Fruit fly (Drosophila melanogaster) whole organism, embryonic: ENCODE data around the gene CG44005.

Experiments used
- Aef1 ChIP-seq: fragments of 200-800 bp; sonication (Bioruptor generic); IDR thresholded peaks from 3 replicates; pipeline ENCODE4 v1.3.6; 2022; ENCODE audit warnings: missing biosample characterization, missing genetic modification characterization
- Antp ChIP-seq: fragments of 200-800 bp; sonication (Bioruptor generic); optimal IDR thresholded peaks from 3 replicates; lab custom pipeline; 2016; ENCODE audit warnings: missing biosample characterization, missing genetic modification characterization
- BEAF-32 ChIP-seq: fragments of 200-800 bp; sonication (Bioruptor generic); optimal IDR thresholded peaks from 3 replicates; lab custom pipeline; 2017; ENCODE audit warnings: missing biosample characterization, missing genetic modification characterization, mild to moderate bottlenecking, moderate library complexity, missing genetic modification reagents
- Blimp-1 ChIP-seq: fragments of 200-800 bp; sonication (Bioruptor generic); optimal IDR thresholded peaks from 3 replicates; lab custom pipeline; 2018; ENCODE audit warnings: missing biosample characterization, missing genetic modification characterization, mild to moderate bottlenecking, moderate library complexity, missing genetic modification reagents
- CG13894 ChIP-seq: fragments of 200-800 bp; sonication (Bioruptor generic); optimal IDR thresholded peaks from 3 replicates; lab custom pipeline; 2018; ENCODE audit warnings: missing biosample characterization, mild to moderate bottlenecking, missing genetic modification characterization, moderate library complexity
- CG1529 ChIP-seq: fragments of 200-800 bp; sonication (Bioruptor generic); optimal IDR thresholded peaks from 3 replicates; lab custom pipeline; 2018; ENCODE audit warnings: missing biosample characterization, missing genetic modification characterization
- CG15514 ChIP-seq: fragments of 200-800 bp; sonication (Bioruptor generic); optimal IDR thresholded peaks from 3 replicates; lab custom pipeline; 2017; ENCODE audit warnings: missing biosample characterization, missing genetic modification characterization, mild to moderate bottlenecking, moderate library complexity, missing genetic modification reagents
- CG16779 ChIP-seq: fragments of 200-800 bp; sonication (Bioruptor generic); IDR thresholded peaks from 2 replicates; pipeline ENCODE4 v1.3.6; 2022; ENCODE audit warnings: missing biosample characterization, missing genetic modification characterization
- CG17802 ChIP-seq: fragments of 200-800 bp; sonication (Bioruptor generic); optimal IDR thresholded peaks from 2 replicates; lab custom pipeline; 2018; ENCODE audit warnings: missing biosample characterization, mild to moderate bottlenecking, missing genetic modification characterization, moderate library complexity
- CG2129 ChIP-seq: fragments of 200-800 bp; sonication (Bioruptor generic); IDR thresholded peaks from 2 replicates; pipeline ENCODE4 v1.3.6; 2022; ENCODE audit warnings: missing biosample characterization, missing genetic modification characterization; ENCODE audit not compliant: partially characterized antibody
- CG31365 ChIP-seq: fragments of 200-800 bp; sonication (Bioruptor generic); optimal IDR thresholded peaks from 2 replicates; lab custom pipeline; 2018; ENCODE audit warnings: missing biosample characterization, mild to moderate bottlenecking, missing genetic modification characterization
- CG42726 ChIP-seq: fragments of 200-800 bp; sonication (Bioruptor generic); IDR thresholded peaks from 2 replicates; pipeline ENCODE4 v1.3.6; 2022; ENCODE audit warnings: missing biosample characterization, missing genetic modification characterization; ENCODE audit not compliant: partially characterized antibody
- Deaf1 ChIP-seq: fragments of 200-800 bp; optimal IDR thresholded peaks from 3 replicates; lab custom pipeline; 2019; ENCODE audit warnings: missing biosample characterization, mild to moderate bottlenecking, missing genetic modification characterization, moderate library complexity
- Dfd ChIP-seq, 2 experiments: fragments of >200 bp; optimal IDR thresholded peaks; 2 replicates each; lab custom pipeline; 2017; ENCODE audit warnings: missing biosample characterization in 2 of 2, missing genetic modification characterization in 2 of 2
- Dip3 ChIP-seq: fragments of 200-800 bp; sonication (Bioruptor generic); optimal IDR thresholded peaks from 3 replicates; lab custom pipeline; 2016; ENCODE audit warnings: missing biosample characterization, missing genetic modification characterization
- Drgx ChIP-seq: fragments of 200-800 bp; sonication (Bioruptor generic); IDR thresholded peaks from 2 replicates; pipeline ENCODE4 v1.3.6; 2022; ENCODE audit warnings: missing biosample characterization, missing genetic modification characterization
- Jarid2 ChIP-seq: fragments of 200-800 bp; sonication (Bioruptor generic); optimal IDR thresholded peaks from 3 replicates; lab custom pipeline; 2017; ENCODE audit warnings: mild to moderate bottlenecking, missing biosample characterization, missing genetic modification reagents, missing genetic modification characterization
- Max ChIP-seq: fragments of 200-800 bp; sonication (Bioruptor generic); optimal IDR thresholded peaks from 2 replicates; lab custom pipeline; 2016; ENCODE audit warnings: missing biosample characterization, mild to moderate bottlenecking, missing genetic modification characterization
- Med ChIP-seq: fragments of 200-800 bp; sonication (Bioruptor generic); peaks from one replicate; lab custom pipeline; 2016; ENCODE audit warnings: missing biosample characterization, missing genetic modification characterization, mild to moderate bottlenecking, inconsistent platforms, moderate library complexity
- Mrtf ChIP-seq: fragments of 200-800 bp; sonication (Bioruptor generic); IDR thresholded peaks from 3 replicates; pipeline ENCODE4 v1.3.6; 2022; ENCODE audit warnings: missing biosample characterization, missing genetic modification characterization
- PHDP ChIP-seq: fragments of 200-800 bp; sonication (Bioruptor generic); optimal IDR thresholded peaks from 3 replicates; lab custom pipeline; 2018; ENCODE audit warnings: missing biosample characterization, mild to moderate bottlenecking, missing genetic modification characterization, moderate library complexity
- Sin3A ChIP-seq: fragments of >200 bp; optimal IDR thresholded peaks from 2 replicates; lab custom pipeline; 2018
- Tbp ChIP-seq: fragments of >200 bp; optimal IDR thresholded peaks from 2 replicates; lab custom pipeline; 2018; ENCODE audit warnings: missing biosample characterization, missing genetic modification characterization
- Trl ChIP-seq, 3 experiments: fragments of >200 bp in 2 of 3; fragments of 200-800 bp in 1 of 3; sonication (Bioruptor generic) in 1 of 3; optimal IDR thresholded peaks; 2 replicates in 1 of 3; 3 replicates in 2 of 3; lab custom pipeline; 2016 to 2017; ENCODE audit warnings: missing biosample characterization in 1 of 3, missing genetic modification characterization in 1 of 3
- al ChIP-seq: fragments of 200-800 bp; sonication (Bioruptor generic); IDR thresholded peaks from 2 replicates; pipeline ENCODE4 v1.3.6; 2022; ENCODE audit warnings: missing biosample characterization, missing genetic modification characterization
- amos ChIP-seq: fragments of 200-800 bp; sonication (Bioruptor generic); IDR thresholded peaks from 2 replicates; pipeline ENCODE4 v1.3.6; 2022; ENCODE audit warnings: missing biosample characterization, missing genetic modification characterization; ENCODE audit not compliant: partially characterized antibody
- bsh ChIP-seq, 2 experiments: fragments of 200-800 bp; sonication (Bioruptor generic); optimal IDR thresholded peaks; 2 replicates each; lab custom pipeline; 2017 to 2018; ENCODE audit warnings: mild to moderate bottlenecking in 2 of 2, missing biosample characterization in 2 of 2, missing genetic modification characterization in 2 of 2, moderate library complexity in 1 of 2
- ewg ChIP-seq: fragments of 200-800 bp; sonication (Bioruptor generic); optimal IDR thresholded peaks from 3 replicates; lab custom pipeline; 2017; ENCODE audit warnings: mild to moderate bottlenecking, missing biosample characterization, missing genetic modification reagents, missing genetic modification characterization
- fd96Cb ChIP-seq: fragments of 200-800 bp; sonication (Bioruptor generic); optimal IDR thresholded peaks from 2 replicates; lab custom pipeline; 2018; ENCODE audit warnings: missing biosample characterization, mild to moderate bottlenecking, missing genetic modification characterization, moderate library complexity
- ftz-f1 ChIP-seq: fragments of 200-800 bp; sonication (Bioruptor generic); optimal IDR thresholded peaks from 2 replicates; lab custom pipeline; 2016; ENCODE audit warnings: missing biosample characterization, missing genetic modification characterization
- h ChIP-seq: fragments of >200 bp; optimal IDR thresholded peaks from 2 replicates; lab custom pipeline; 2017
- hb ChIP-seq: fragments of 200-800 bp; sonication (Bioruptor generic); IDR thresholded peaks from 3 replicates; pipeline ENCODE4 v1.3.6; 2022; ENCODE audit warnings: missing biosample characterization, missing genetic modification characterization; ENCODE audit not compliant: partially characterized antibody
- lbe ChIP-seq: fragments of 200-800 bp; sonication (Bioruptor generic); optimal IDR thresholded peaks from 2 replicates; lab custom pipeline; 2016; ENCODE audit warnings: missing biosample characterization, mild to moderate bottlenecking, missing genetic modification characterization
- nom ChIP-seq: fragments of 200-800 bp; sonication (Bioruptor generic); optimal IDR thresholded peaks from 2 replicates; lab custom pipeline; 2017; ENCODE audit warnings: missing biosample characterization, missing genetic modification characterization, mild to moderate bottlenecking, moderate library complexity, missing genetic modification reagents
- oc ChIP-seq: fragments of 200-800 bp; sonication (Bioruptor generic); optimal IDR thresholded peaks from 2 replicates; lab custom pipeline; 2018; ENCODE audit warnings: missing biosample characterization, mild to moderate bottlenecking, missing genetic modification characterization, moderate library complexity
- seq ChIP-seq: fragments of 200-800 bp; sonication (Bioruptor generic); IDR thresholded peaks from 2 replicates; pipeline ENCODE4 v1.3.6; 2022; ENCODE audit warnings: missing biosample characterization, missing genetic modification characterization
- slbo ChIP-seq: fragments of 200-800 bp; sonication (Bioruptor generic); IDR thresholded peaks from 2 replicates; pipeline ENCODE4 v1.3.6; 2022; ENCODE audit warnings: missing biosample characterization, missing genetic modification characterization
- slp2 ChIP-seq: fragments of 200-800 bp; sonication (Bioruptor generic); optimal IDR thresholded peaks from 2 replicates; lab custom pipeline; 2016; ENCODE audit warnings: missing biosample characterization, missing genetic modification characterization
- sug ChIP-seq: fragments of 200-800 bp; optimal IDR thresholded peaks from 2 replicates; lab custom pipeline; 2019; ENCODE audit warnings: missing biosample characterization, mild to moderate bottlenecking, missing genetic modification characterization, moderate library complexity
- zf30C ChIP-seq: fragments of 200-800 bp; sonication (Bioruptor generic); optimal IDR thresholded peaks from 3 replicates; lab custom pipeline; 2018; ENCODE audit warnings: missing biosample characterization, mild to moderate bottlenecking, missing genetic modification characterization

Gene CG44005

DNA sequence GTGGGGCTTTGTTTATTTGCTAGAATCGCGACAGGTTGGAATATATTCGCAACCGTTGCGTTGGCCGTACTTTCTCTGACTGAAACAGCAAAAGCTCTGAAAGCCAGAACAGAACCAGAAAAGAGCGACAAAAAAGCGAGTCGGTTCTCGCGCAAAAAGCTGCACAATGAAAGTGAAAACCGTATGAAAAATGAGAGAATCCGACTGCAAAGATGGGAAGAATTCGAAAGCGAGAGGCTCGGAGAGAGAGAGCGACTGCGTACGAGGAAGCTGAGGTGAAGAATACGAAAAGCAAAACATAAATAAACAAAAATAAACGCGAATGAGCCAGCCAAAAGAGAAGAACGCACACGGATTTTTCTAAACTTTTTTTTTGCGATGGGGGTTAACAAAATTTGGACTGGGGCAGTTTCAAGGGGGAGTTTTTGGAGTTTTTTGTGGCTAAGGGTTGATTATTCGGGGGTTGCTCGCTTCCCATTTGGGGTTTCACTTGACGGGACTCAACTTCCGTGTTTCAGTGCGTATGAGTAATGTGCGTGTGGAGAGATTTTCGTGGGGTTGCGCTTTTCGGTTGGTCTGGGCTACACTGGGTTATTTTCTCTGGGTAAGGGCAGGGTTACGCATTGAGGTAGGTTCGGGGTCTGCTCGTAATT, 10.1 kb downstream of the CG44005 start:
- TF ChIP-seq CG1529 (GFP tag; lab: Kevin White, UChicago) (no peak), lbe (GFP tag; lab: Kevin White, UChicago) (peak; percentile 39), Sin3A (no peak), Max (GFP tag; lab: Kevin White, UChicago) (no peak), fd96Cb (tag; lab: Kevin White, UChicago) (no peak), Aef1 (no peak), bsh (GFP tag; optimal IDR thresholded peaks at IDR 0.05; lab: Kevin White, UChicago) (peak in 1 of 2 experiments; percentile 37), nom (peak; percentile 62), CG13894 (tag; lab: Kevin White, UChicago) (peak; percentile 60), Drgx (peak; percentile 21), Trl (optimal IDR thresholded peaks at IDR 0.05; lab: Kevin White, UChicago) (peak; percentile 20 to 86), Trl (GFP tag; optimal IDR thresholded peaks at IDR 0.05; lab: Kevin White, UChicago) (no peak), ewg (GFP tag; lab: Kevin White, UChicago) (peak; percentile 19), Tbp (GFP tag; lab: Kevin White, UChicago) (no peak), Dip3 (GFP tag; lab: Kevin White, UChicago) (peak; percentile 52), Jarid2 (GFP tag; lab: Kevin White, UChicago) (peak; percentile 9), slp2 (no peak), seq (GFP tag; lab: Robert Waterston, UW) (peak; percentile 47; the same call in 1 of the 2 replicates), CG15514 (no peak), Blimp-1 (GFP tag; lab: Kevin White, UChicago) (peak; percentile 47), Deaf1 (tag; lab: Kevin White, UChicago) (peak; percentile 11)

DNA sequence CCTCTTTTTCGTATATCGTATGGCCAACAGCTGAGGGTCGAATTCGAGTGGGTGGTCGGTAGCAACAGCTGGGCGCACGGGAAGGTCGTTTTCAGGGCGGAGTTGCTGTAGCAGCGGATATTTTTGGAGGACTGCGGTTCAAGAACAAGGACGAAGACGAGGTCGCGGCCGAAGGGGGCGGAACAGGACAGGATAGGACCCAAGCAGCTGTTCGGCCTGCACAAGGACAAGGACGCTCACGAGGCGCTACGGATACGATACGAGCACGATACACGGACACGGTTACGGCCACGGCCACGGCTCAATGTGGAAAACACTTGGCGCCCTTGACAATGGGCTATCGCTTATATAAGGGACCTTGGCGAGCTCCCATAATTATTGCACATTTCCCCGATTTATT, 10.7 kb downstream of the CG44005 start:
- TF ChIP-seq zf30C (GFP tag; lab: Kevin White, UChicago): no peak
- peak; percentile 8 for TF ChIP-seq BEAF-32 (GFP tag; lab: Kevin White, UChicago)
- TF ChIP-seq h (lab: Kevin White, UChicago): no peak
- no peak for TF ChIP-seq al
- no peak for TF ChIP-seq CG31365 (tag; lab: Kevin White, UChicago)
- peak; percentile 66 for TF ChIP-seq CG16779 (GFP tag; lab: Robert Waterston, UW)
- no peak for TF ChIP-seq slbo (GFP tag; lab: Robert Waterston, UW)
- TF ChIP-seq Mrtf (GFP tag; lab: Robert Waterston, UW): no peak
- no peak for TF ChIP-seq Antp (GFP tag; lab: Kevin White, UChicago)
- TF ChIP-seq oc: no peak
- TF ChIP-seq CG2129: no peak
- peak; percentile 33; the same call in 1 of the 2 replicates for TF ChIP-seq amos (GFP tag; lab: Robert Waterston, UW)
- no peak for TF ChIP-seq sug
- 0 out of 2 replicates have a peak, but pooled peaks have one; percentile 33 for TF ChIP-seq CG42726 (GFP tag; lab: Robert Waterston, UW)
- TF ChIP-seq PHDP (tag; lab: Kevin White, UChicago): no peak
- TF ChIP-seq Dfd (GFP tag; optimal IDR thresholded peaks at IDR 0.05; lab: Kevin White, UChicago): no peak
- TF ChIP-seq CG17802 (tag; lab: Kevin White, UChicago): no peak
- TF ChIP-seq hb (GFP tag; lab: Robert Waterston, UW): 0 out of 3 replicates have a peak, but pooled peaks have one; percentile 45
- peak; percentile 39 for TF ChIP-seq Med (GFP tag; lab: Kevin White, UChicago)
- TF ChIP-seq ftz-f1 (GFP tag; lab: Kevin White, UChicago): peak; percentile 73
